Fruit fly (Drosophila melanogaster): ENCODE measurements around the gene CG17593.

The CG17593 gene

DNA sequence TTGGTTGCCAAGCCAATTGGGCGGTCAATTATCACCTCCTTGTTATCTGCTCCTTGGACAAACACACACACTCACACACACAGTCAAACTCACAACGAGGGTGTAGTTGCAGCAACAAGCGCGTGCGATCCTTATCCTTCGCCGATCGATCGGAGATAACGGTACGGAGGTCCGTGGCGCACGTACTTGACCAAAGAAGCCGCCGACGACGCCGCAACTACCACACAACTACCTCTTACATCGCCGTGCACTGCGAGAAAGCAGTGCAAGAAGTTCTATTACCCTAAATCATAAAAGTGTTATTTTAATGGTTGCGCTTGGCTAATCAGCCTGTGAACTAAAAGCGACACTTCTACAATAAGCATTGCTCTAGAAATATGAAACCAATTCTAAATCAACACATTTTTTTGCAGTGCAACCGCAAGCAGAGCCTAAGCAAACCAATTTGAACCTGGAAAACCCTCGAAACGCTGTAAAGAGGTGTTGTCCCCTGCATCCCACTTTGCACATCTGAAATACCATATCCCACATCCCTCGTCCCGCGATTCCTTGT is 18.4 kb downstream of the CG17593 start:
- TF ChIP-seq CG4318 (GFP tag; optimal IDR thresholded peaks at IDR 0.05) = no peak
- no peak for TF ChIP-seq salr (GFP tag; optimal IDR thresholded peaks at IDR 0.05)
- TF ChIP-seq Hr4 (GFP tag; optimal IDR thresholded peaks at IDR 0.05) = peak; percentile 30
- TF ChIP-seq Hr39 (GFP tag; optimal IDR thresholded peaks at IDR 0.05) = peak; percentile 54
- no peak for TF ChIP-seq vri (GFP tag; optimal IDR thresholded peaks at IDR 0.05)
- TF ChIP-seq CG8632 (GFP tag; optimal IDR thresholded peaks at IDR 0.05) = no peak
- TF ChIP-seq esn (GFP tag; optimal IDR thresholded peaks at IDR 0.05) = peak; percentile 49
- TF ChIP-seq CG11902 (GFP tag; optimal IDR thresholded peaks at IDR 0.05) = peak; percentile 18
- no peak for TF ChIP-seq Ets21C (GFP tag; optimal IDR thresholded peaks at IDR 0.05)
- TF ChIP-seq CG11294 (GFP tag; IDR thresholded peaks at IDR 0.05) = 0 out of 2 replicates have a peak, but pooled peaks have one; percentile 19
- peak; percentile 27 for TF ChIP-seq topi (GFP tag; optimal IDR thresholded peaks at IDR 0.05)
- peak; percentile 37 for TF ChIP-seq lz (GFP tag; optimal IDR thresholded peaks at IDR 0.05)
- 0 out of 2 replicates have a peak, but pooled peaks have one; percentile 8 for TF ChIP-seq CG15336 (GFP tag; IDR thresholded peaks at IDR 0.05)
- TF ChIP-seq OdsH (GFP tag; optimal IDR thresholded peaks at IDR 0.05) = peak; percentile 20
- peak; percentile 11 for TF ChIP-seq spab (GFP tag; optimal IDR thresholded peaks at IDR 0.05)
- TF ChIP-seq fd85E (GFP tag; optimal IDR thresholded peaks at IDR 0.05) = no peak
- TF ChIP-seq Sox15 (GFP tag; optimal IDR thresholded peaks at IDR 0.05) = peak; percentile 2
- TF ChIP-seq Sox102F (GFP tag; optimal IDR thresholded peaks at IDR 0.05) = peak; percentile 13
- peak; percentile 66 for TF ChIP-seq Sox14 (GFP tag; optimal IDR thresholded peaks at IDR 0.05)
- no peak for TF ChIP-seq CG6276 (GFP tag; optimal IDR thresholded peaks at IDR 0.05)
- TF ChIP-seq net (GFP tag; optimal IDR thresholded peaks at IDR 0.05) = peak; percentile 6
- peak; percentile 3 for TF ChIP-seq cyc (GFP tag; optimal IDR thresholded peaks at IDR 0.05)
- peak; percentile 19 for TF ChIP-seq CG3032 (tag; optimal IDR thresholded peaks at IDR 0.05)
- TF ChIP-seq CG8119 (GFP tag; IDR thresholded peaks at IDR 0.05) = no peak
- peak; percentile 44 for TF ChIP-seq CG32006 (GFP tag; optimal IDR thresholded peaks at IDR 0.05)
- TF ChIP-seq CG6808 (GFP tag; optimal IDR thresholded peaks at IDR 0.05) = peak; percentile 36
- peak; percentile 64 for TF ChIP-seq CG3919 (GFP tag; optimal IDR thresholded peaks at IDR 0.05)
- TF ChIP-seq Hr38 (GFP tag; optimal IDR thresholded peaks at IDR 0.05) = no peak
- peak; percentile 66; the same call in 1 of the 3 replicates for TF ChIP-seq eg (GFP tag; IDR thresholded peaks at IDR 0.05)
- TF ChIP-seq Blimp-1 (GFP tag; optimal IDR thresholded peaks at IDR 0.05) = no peak
- TF ChIP-seq Eip75B (GFP tag; optimal IDR thresholded peaks at IDR 0.05) = no peak
- no peak for TF ChIP-seq CG11762 (GFP tag; optimal IDR thresholded peaks at IDR 0.05; ENCODE audit: insufficient read depth)
- no peak for TF ChIP-seq svp (GFP tag)
- TF ChIP-seq Ets96B (tag; optimal IDR thresholded peaks at IDR 0.05) = peak; percentile 31
- TF ChIP-seq Eip78C (GFP tag) = peak; percentile 76
- TF ChIP-seq CG10631 (GFP tag; optimal IDR thresholded peaks at IDR 0.05) = peak; percentile 16
- TF ChIP-seq pdm3 (GFP tag; optimal IDR thresholded peaks at IDR 0.05) = no peak
- no peak for TF ChIP-seq CG6854 (GFP tag; optimal IDR thresholded peaks at IDR 0.05)
- TF ChIP-seq dsx (GFP tag; optimal IDR thresholded peaks at IDR 0.05; ENCODE audit: poor library complexity, severe bottlenecking) = no peak
- TF ChIP-seq Met (GFP tag; optimal IDR thresholded peaks at IDR 0.05) = peak; percentile 54
- TF ChIP-seq CG6792 (GFP tag; optimal IDR thresholded peaks at IDR 0.05) = peak; percentile 24
- peak; percentile 41 for TF ChIP-seq CG31627 (GFP tag; optimal IDR thresholded peaks at IDR 0.05)
- peak; percentile 26 for TF ChIP-seq fd59A (GFP tag; optimal IDR thresholded peaks at IDR 0.05)
- peak; percentile 37 for TF ChIP-seq acj6 (GFP tag; optimal IDR thresholded peaks at IDR 0.05)
- no peak for TF ChIP-seq dac (GFP tag; optimal IDR thresholded peaks at IDR 0.05)
- no peak for TF ChIP-seq Lpt (GFP tag; optimal IDR thresholded peaks at IDR 0.05)
- no peak for TF ChIP-seq fkh (GFP tag; optimal IDR thresholded peaks at IDR 0.05)
- peak; percentile 6 for TF ChIP-seq Smox (GFP tag; optimal IDR thresholded peaks at IDR 0.05)
- no peak for TF ChIP-seq Eip93F (GFP tag; optimal IDR thresholded peaks at IDR 0.05)
- no peak for TF ChIP-seq Gug (GFP tag; IDR thresholded peaks at IDR 0.05)
- TF ChIP-seq achi (GFP tag; optimal IDR thresholded peaks at IDR 0.05) = peak; percentile 27
- no peak for TF ChIP-seq CG9139 (GFP tag; optimal IDR thresholded peaks at IDR 0.05)

Data from whole organism, prepupa.